Fruit fly (Drosophila melanogaster): Measurements from ENCODE around the gene Ufsp2.

DNA sequence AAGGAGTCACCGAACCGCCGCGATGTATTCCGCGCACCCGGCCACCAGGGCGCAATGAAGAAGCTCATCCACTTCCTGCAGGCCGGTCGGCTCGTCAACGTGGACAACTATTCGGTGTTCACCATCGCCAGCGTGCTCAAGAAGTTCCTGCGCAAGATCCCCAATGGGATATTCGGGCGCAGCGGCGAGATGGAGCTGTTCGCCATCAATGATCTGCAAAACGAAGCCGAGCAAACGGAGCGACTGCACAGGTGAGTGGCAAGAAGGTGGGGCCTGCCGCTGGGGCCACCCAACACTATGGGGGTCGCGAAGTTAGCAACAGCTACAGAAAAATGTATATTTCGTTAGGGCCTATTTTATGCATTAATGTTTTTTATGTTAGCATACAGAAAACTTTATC is 13.4 kb downstream of the Ufsp2 start:
- TF ChIP-seq h (optimal IDR thresholded peaks at IDR 0.05) (no peak), psq (optimal IDR thresholded peaks at IDR 0.05) (no peak), insv (optimal IDR thresholded peaks at IDR 0.05) (no peak), Myc (optimal IDR thresholded peaks at IDR 0.05) (no peak), Sin3A (optimal IDR thresholded peaks at IDR 0.05) (no peak)
